Worm (Caenorhabditis elegans): ENCODE data around the gene F14H12.7.

DNA sequence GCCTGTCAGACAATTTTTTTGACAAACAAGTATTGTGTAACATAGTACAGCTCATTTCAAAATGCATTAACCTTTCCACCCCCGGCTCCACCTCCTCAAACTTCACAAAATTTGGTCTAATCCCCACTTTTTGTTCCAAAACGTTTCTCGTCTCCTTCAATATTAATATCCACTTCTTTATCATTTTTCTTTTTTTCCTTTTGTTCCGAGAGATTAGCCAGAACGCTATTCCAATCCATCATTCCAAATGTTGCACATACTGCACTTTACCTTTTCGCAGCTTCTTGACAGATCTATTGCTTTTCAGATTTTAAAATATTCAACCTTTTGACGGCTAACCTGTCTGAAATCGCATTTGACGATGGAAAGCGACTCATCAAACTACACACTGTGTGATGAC is 40.4 kb upstream of the F14H12.7 start, which contains the start of gene D1079.1:
- TF ChIP-seq ceh-82 (tag; optimal IDR thresholded peaks at IDR 0.05) = no peak
- no peak for TF ChIP-seq ceh-16 (tag; optimal IDR thresholded peaks at IDR 0.05)
- TF ChIP-seq nhr-11 (tag; optimal IDR thresholded peaks at IDR 0.05) = no peak

Data from whole organism, L2 larva.